Worm (Caenorhabditis elegans) whole organism, L4/young adult: Measurements from ENCODE around the gene wrt-2.

ENCODE experiments used
- W03F9.2 ChIP-seq: fragments of 150-350 bp; optimal IDR thresholded peaks from 2 replicates; lab custom pipeline; 2014; ENCODE audit warnings: missing biosample characterization, missing genetic modification characterization
- dao-5 ChIP-seq: sonication (generic microtip); optimal IDR thresholded peaks from 2 replicates; lab custom pipeline; 2016; ENCODE audit warnings: missing genotype, missing genetic modification characterization, moderate library complexity, missing compliant biosample characterization
- him-1 ChIP-seq: sonication (generic microtip); optimal IDR thresholded peaks from 2 replicates; lab custom pipeline; 2016; ENCODE audit warnings: missing genotype, missing genetic modification reagents, missing genetic modification characterization, missing compliant biosample characterization

The wrt-2 gene

ce11 chrX:3094304-3094703, at the start of gene wrt-2:
wrt-2 (minus strand) TSS chrX:3094349.
- no peak for TF ChIP-seq him-1 (tag; lab: Kevin White, UChicago)
- no peak for TF ChIP-seq dao-5 (tag; lab: Kevin White, UChicago)
- TF ChIP-seq W03F9.2 (tag; lab: Kevin White, UChicago): no peak

ce11 chrX:3141704-3142103, 47.6 kb upstream of the wrt-2 start:
- TF ChIP-seq him-1 (tag; lab: Kevin White, UChicago) (no peak), W03F9.2 (tag; lab: Kevin White, UChicago) (no peak), dao-5 (tag; lab: Kevin White, UChicago) (no peak)

- no peak for TF ChIP-seq W03F9.2 (tag; lab: Kevin White, UChicago)
- TF ChIP-seq him-1 (tag; lab: Kevin White, UChicago): no peak
- no peak for TF ChIP-seq dao-5 (tag; lab: Kevin White, UChicago)
Measured at ce11 chrX:3139516-3140301, 45.6 kb upstream of the wrt-2 start.

ce11 chrX:3135186-3135585, 41.0 kb upstream of the wrt-2 start, which contains the start of gene K10B3.1:
K10B3.1 (plus strand) TSS chrX:3135486.
- TF ChIP-seq W03F9.2 (tag; lab: Kevin White, UChicago) (no peak), him-1 (tag; lab: Kevin White, UChicago) (no peak), dao-5 (tag; lab: Kevin White, UChicago) (no peak)

ce11 chrX:3127626-3128142, 33.5 kb upstream of the wrt-2 start:
- peak; percentile 94 for TF ChIP-seq him-1 (tag; lab: Kevin White, UChicago)
- no peak for TF ChIP-seq dao-5 (tag; lab: Kevin White, UChicago)
- TF ChIP-seq W03F9.2 (tag; lab: Kevin White, UChicago): peak; percentile 75

- TF ChIP-seq W03F9.2 (tag; lab: Kevin White, UChicago) (no peak), dao-5 (tag; lab: Kevin White, UChicago) (no peak), him-1 (tag; lab: Kevin White, UChicago) (no peak)
Measured at ce11 chrX:3126979-3127378, 32.8 kb upstream of the wrt-2 start, which contains the start of gene spc-1. spc-1 (minus strand) TSS chrX:3127079.

- peak; percentile 77 for TF ChIP-seq him-1 (tag; lab: Kevin White, UChicago)
- TF ChIP-seq dao-5 (tag; lab: Kevin White, UChicago): no peak
- TF ChIP-seq W03F9.2 (tag; lab: Kevin White, UChicago): no peak
Measured at ce11 chrX:3126233-3126632, 32.1 kb upstream of the wrt-2 start.

ce11 chrX:3119606-3120005, 25.5 kb upstream of the wrt-2 start:
- TF ChIP-seq W03F9.2 (tag; lab: Kevin White, UChicago) (no peak), him-1 (tag; lab: Kevin White, UChicago) (no peak), dao-5 (tag; lab: Kevin White, UChicago) (no peak)

ce11 chrX:3118596-3119287, 24.6 kb upstream of the wrt-2 start:
- TF ChIP-seq W03F9.2 (tag; lab: Kevin White, UChicago): no peak
- no peak for TF ChIP-seq him-1 (tag; lab: Kevin White, UChicago)
- no peak for TF ChIP-seq dao-5 (tag; lab: Kevin White, UChicago)

- TF ChIP-seq W03F9.2 (tag; lab: Kevin White, UChicago) (no peak), him-1 (tag; lab: Kevin White, UChicago) (no peak), dao-5 (tag; lab: Kevin White, UChicago) (no peak)
Measured at ce11 chrX:3117204-3117603, 23.1 kb upstream of the wrt-2 start.

ce11 chrX:3116033-3116876, 22.1 kb upstream of the wrt-2 start, which contains the start of gene mai-1:
mai-1 (minus strand) TSS chrX:3116589.
- TF ChIP-seq dao-5 (tag; lab: Kevin White, UChicago): peak; percentile 42
- TF ChIP-seq him-1 (tag; lab: Kevin White, UChicago): peak; percentile 85
- TF ChIP-seq W03F9.2 (tag; lab: Kevin White, UChicago): no peak
